Worm (Caenorhabditis elegans) whole organism, L4 larva: ENCODE data around the gene Y116A8A.7.
A peak's percentile ranks its signal among the peaks of the same experiment; 100 is the strongest.

Source experiments
- aly-2 ChIP-seq: sonication (generic microtip); optimal IDR thresholded peaks from 2 replicates; lab custom pipeline; 2018; ENCODE audit warnings: missing biosample characterization, missing genetic modification characterization
- dve-1 ChIP-seq: sonication (generic microtip); optimal IDR thresholded peaks from 2 replicates; lab custom pipeline; 2017; ENCODE audit warnings: antibody characterized with exemption, mild to moderate bottlenecking, missing genetic modification characterization, missing compliant biosample characterization; ENCODE audit not compliant: insufficient read depth
- lin-39 ChIP-seq: fragments of 150-350 bp; optimal IDR thresholded peaks from 2 replicates; lab custom pipeline; 2014; ENCODE audit warnings: missing biosample characterization, missing genetic modification reagents, missing genetic modification characterization
- pqm-1 ChIP-seq: sonication (generic microtip); optimal IDR thresholded peaks from 2 replicates; lab custom pipeline; 2017; ENCODE audit warnings: missing biosample characterization, missing genetic modification characterization
- skn-1 ChIP-seq: fragments of 150-350 bp; optimal IDR thresholded peaks from 2 replicates; lab custom pipeline; 2014; ENCODE audit warnings: missing biosample characterization, missing genetic modification characterization

ce11 chrIV:16865487-16865886 is 35.5 kb downstream of the Y116A8A.7 start, which contains the start of gene gtsf-1:
- TF ChIP-seq skn-1 (tag; lab: Kevin White, UChicago): no peak
- TF ChIP-seq pqm-1 (tag; lab: Kevin White, UChicago): no peak
- no peak for TF ChIP-seq aly-2 (tag; lab: Kevin White, UChicago)
- TF ChIP-seq dve-1 (tag; lab: Kevin White, UChicago): peak; percentile 75
- no peak for TF ChIP-seq lin-39 (tag; lab: Kevin White, UChicago)
